Worm (Caenorhabditis elegans): ENCODE data around the gene Y60C6A.1.

DNA sequence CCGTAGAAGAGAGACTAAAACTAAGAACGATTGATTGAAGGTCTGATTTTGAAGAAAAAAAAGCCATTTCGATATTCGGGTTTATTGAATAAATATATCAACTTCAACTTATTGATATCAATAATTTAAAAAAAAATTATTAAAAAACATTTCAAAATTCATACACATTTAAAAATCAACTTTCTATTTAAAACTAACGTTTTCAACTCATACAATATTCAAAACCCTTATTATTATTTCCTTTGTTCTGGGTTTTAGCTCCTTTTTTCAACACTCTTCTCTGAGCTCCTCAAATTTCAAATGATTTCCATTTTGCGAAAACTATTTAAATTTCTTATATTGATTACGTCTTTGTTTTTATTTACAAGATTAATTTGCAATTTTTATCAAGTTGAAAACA is 38.1 kb upstream of the Y60C6A.1 start, which contains the start of gene C18G1.7:
- TF ChIP-seq unc-39 (tag; optimal IDR thresholded peaks at IDR 0.05) = no peak
- no peak for TF ChIP-seq egl-27 (tag; optimal IDR thresholded peaks at IDR 0.05)
- no peak for TF ChIP-seq alr-1 (tag; optimal IDR thresholded peaks at IDR 0.05)
- TF ChIP-seq F13H6.1 (tag; optimal IDR thresholded peaks at IDR 0.05) = no peak
- TF ChIP-seq lin-39 (tag; optimal IDR thresholded peaks at IDR 0.05) = no peak
- TF ChIP-seq nhr-237 (tag; optimal IDR thresholded peaks at IDR 0.05) = no peak
- no peak for TF ChIP-seq unc-55 (GFP tag; optimal IDR thresholded peaks at IDR 0.05)
- TF ChIP-seq unc-62 (GFP tag; optimal IDR thresholded peaks at IDR 0.05) = no peak
- TF ChIP-seq nhr-25 (tag; optimal IDR thresholded peaks at IDR 0.05) = no peak
- TF ChIP-seq ama-1 (optimal IDR thresholded peaks at IDR 0.05) = no peak
- TF ChIP-seq nhr-23 (tag; optimal IDR thresholded peaks at IDR 0.05) = no peak
- no peak for TF ChIP-seq skn-1 (tag; optimal IDR thresholded peaks at IDR 0.05)
- no peak for TF ChIP-seq nhr-12 (tag; optimal IDR thresholded peaks at IDR 0.05)

Data from whole organism, L2 larva.